Worm (Caenorhabditis elegans) whole organism, midembryonic: ENCODE results near the gene nac-2.

Experiments used
- T22C8.4 ChIP-seq: fragments of 200-800 bp; sonication (Bioruptor generic); IDR thresholded peaks from 2 replicates; pipeline ENCODE4 v1.3.6; 2022; ENCODE audit warnings: missing genetic modification characterization, missing compliant biosample characterization
- klf-2 ChIP-seq: fragments of 200-800 bp; sonication (Bioruptor generic); conservative IDR thresholded peaks from 2 replicates; pipeline ENCODE4 v1.3.6; 2022; ENCODE audit warnings: missing genetic modification reagents, missing genetic modification characterization, missing compliant biosample characterization
- tab-1 ChIP-seq: fragments of 200-800 bp; sonication (Bioruptor generic); IDR thresholded peaks from 2 replicates; pipeline ENCODE4 v1.3.6; 2022; ENCODE audit warnings: missing genetic modification characterization, missing compliant biosample characterization
- ztf-29 ChIP-seq: fragments of 200-800 bp; sonication (Bioruptor generic); IDR thresholded peaks from 2 replicates; pipeline ENCODE4 v1.3.6; 2022; ENCODE audit warnings: missing genetic modification reagents, missing genetic modification characterization, missing compliant biosample characterization

DNA sequence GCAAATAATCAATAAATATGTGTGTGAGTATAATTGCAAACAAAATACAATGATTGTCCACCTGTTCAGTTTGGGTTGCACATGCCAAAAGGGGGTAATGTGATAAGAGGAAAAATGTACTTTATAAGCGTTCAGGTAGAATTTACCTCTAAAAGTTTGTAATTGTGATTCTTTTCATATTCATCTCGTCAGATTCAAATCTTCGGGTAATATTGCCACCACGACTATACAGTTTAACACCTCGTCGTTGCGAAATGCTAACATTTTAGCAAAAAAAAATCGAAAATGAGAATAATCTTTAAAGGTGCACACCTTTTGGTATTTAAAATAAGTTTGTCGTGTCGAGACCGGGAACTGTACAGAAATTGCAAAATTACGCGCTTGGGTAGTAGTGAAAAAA is at the start of gene nac-2:
- TF ChIP-seq klf-2 (GFP tag; lab: Robert Waterston, UW) (no peak), T22C8.4 (GFP tag; lab: Robert Waterston, UW) (no peak), ztf-29 (GFP tag; lab: Robert Waterston, UW) (no peak), tab-1 (GFP tag; lab: Robert Waterston, UW) (no peak)
